Fruit fly (Drosophila melanogaster): ENCODE results near the gene Fip1.

dm6 chr3R:4470695-4471046 is 14.1 kb upstream of the Fip1 start:
- TF ChIP-seq Lhr (GFP tag; optimal IDR thresholded peaks at IDR 0.05) (no peak), tll (GFP tag; optimal IDR thresholded peaks at IDR 0.05) (no peak), CG9797 (GFP tag; optimal IDR thresholded peaks at IDR 0.05) (no peak), sisA (GFP tag; IDR thresholded peaks at IDR 0.05) (no peak), ATbp (GFP tag; optimal IDR thresholded peaks at IDR 0.05) (no peak), nmo (GFP tag; optimal IDR thresholded peaks at IDR 0.05) (no peak), jigr1 (GFP tag; IDR thresholded peaks at IDR 0.05) (no peak), CG3065 (GFP tag; optimal IDR thresholded peaks at IDR 0.05) (no peak), CG2120 (GFP tag; optimal IDR thresholded peaks at IDR 0.05) (no peak), jumu (GFP tag; optimal IDR thresholded peaks at IDR 0.05) (no peak), CkIIα-i1 (GFP tag; IDR thresholded peaks at IDR 0.05) (no peak), shn (GFP tag; optimal IDR thresholded peaks at IDR 0.05) (no peak)
